Worm (Caenorhabditis elegans) whole organism, L4 larva: ENCODE results near the gene try-9.

Experiments
- arid-1 ChIP-seq: fragments of 200-800 bp; sonication (Bioruptor generic); conservative IDR thresholded peaks from 2 replicates; pipeline ENCODE4 v1.3.6; 2022; ENCODE audit warnings: missing genetic modification reagents, missing genetic modification characterization, missing compliant biosample characterization
- duxl-1 ChIP-seq: sonication (generic microtip); optimal IDR thresholded peaks from 2 replicates; lab custom pipeline; 2016; ENCODE audit warnings: mild to moderate bottlenecking, missing genetic modification characterization, moderate library complexity, missing compliant biosample characterization; ENCODE audit not compliant: poor library complexity
- egl-43 ChIP-seq: fragments of 200-800 bp; sonication (Bioruptor generic); IDR thresholded peaks from 2 replicates; pipeline ENCODE4 v1.3.6; 2022; ENCODE audit warnings: missing genetic modification reagents, missing genetic modification characterization, missing compliant biosample characterization
- lin-39 ChIP-seq: fragments of 150-350 bp; optimal IDR thresholded peaks from 2 replicates; lab custom pipeline; 2014; ENCODE audit warnings: missing biosample characterization, missing genetic modification reagents, missing genetic modification characterization
- mdl-1 ChIP-seq, 2 experiments: fragments of 150-350 bp in 1 of 2; sonication (generic microtip) in 1 of 2; optimal IDR thresholded peaks; 2 replicates each; lab custom pipeline; 2014 to 2017; ENCODE audit warnings: missing biosample characterization in 2 of 2, missing genetic modification characterization in 2 of 2
- nhr-6 ChIP-seq: fragments of 150-350 bp; optimal IDR thresholded peaks from 2 replicates; lab custom pipeline; 2014; ENCODE audit warnings: missing biosample characterization, missing genetic modification characterization
- nhr-76 ChIP-seq: fragments of 150-350 bp; optimal IDR thresholded peaks from 2 replicates; lab custom pipeline; 2014; ENCODE audit warnings: missing biosample characterization, missing genetic modification characterization
- snpc-1.2 ChIP-seq: fragments of 200-800 bp; sonication (Bioruptor generic); IDR thresholded peaks from 2 replicates; pipeline ENCODE4 v1.3.6; 2022; ENCODE audit warnings: missing genetic modification reagents, missing genetic modification characterization, missing compliant biosample characterization
- unc-62 ChIP-seq, 3 experiments: fragments of 150-350 bp in 1 of 3; sonication (generic microtip); optimal IDR thresholded peaks in 2 of 3; peaks in 1 of 3; 1 replicate in 1 of 3; 2 replicates in 2 of 3; lab custom pipeline; 2014 to 2017; ENCODE audit warnings: missing biosample characterization in 3 of 3, missing genetic modification characterization in 3 of 3, missing genetic modification reagents in 3 of 3, missing genotype in 1 of 3
- zfp-2 ChIP-seq: sonication (generic microtip); optimal IDR thresholded peaks from 2 replicates; lab custom pipeline; 2016; ENCODE audit warnings: mild to moderate bottlenecking, missing genetic modification characterization, missing compliant biosample characterization

DNA sequence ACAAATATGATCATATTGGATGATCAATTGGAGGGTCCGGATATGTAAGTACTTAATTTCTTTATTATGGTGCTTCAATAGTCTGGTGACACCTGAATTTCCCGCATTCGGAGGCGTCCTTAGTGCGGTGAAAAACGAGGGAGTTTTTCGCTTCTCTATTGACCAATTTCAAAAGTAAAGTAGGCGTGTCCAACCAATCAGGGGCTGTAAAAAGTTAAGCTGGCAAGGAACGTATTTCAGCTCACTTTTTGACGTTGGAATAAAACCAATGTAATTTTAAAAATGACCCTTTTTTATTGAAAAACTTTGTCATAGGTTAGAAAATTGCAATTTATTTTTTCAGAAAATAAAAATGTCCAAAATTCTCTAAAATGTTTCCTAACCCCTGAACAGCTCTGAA, 41.6 kb downstream of the try-9 start:
- TF ChIP-seq unc-62 (GFP tag; optimal IDR thresholded peaks at IDR 0.05 in 1 of 2; lab: Kevin White, UChicago) (no peak), unc-62 (tag; optimal IDR thresholded peaks at IDR 0.05; lab: Kevin White, UChicago) (no peak), nhr-6 (tag; lab: Kevin White, UChicago) (no peak), duxl-1 (tag; lab: Kevin White, UChicago) (no peak), nhr-76 (tag; lab: Kevin White, UChicago) (no peak), zfp-2 (tag; lab: Kevin White, UChicago) (no peak), lin-39 (tag; lab: Kevin White, UChicago) (no peak), mdl-1 (tag; optimal IDR thresholded peaks at IDR 0.05; lab: Kevin White, UChicago) (no peak), snpc-1.2 (GFP tag; lab: Robert Waterston, UW) (no peak), egl-43 (GFP tag; lab: Robert Waterston, UW) (no peak), arid-1 (GFP tag; lab: Robert Waterston, UW) (no peak)
